Worm (Caenorhabditis elegans): Measurements from ENCODE around the gene Y17G9B.11.
A peak's percentile ranks its signal among the peaks of the same experiment; 100 is the strongest.

Gene Y17G9B.11

ce11 chrIV:4737258-4737657 lies 19.1 kb upstream of the Y17G9B.11 start, which contains the start of gene fbxb-78:
fbxb-78 (plus strand) TSS chrIV:4737558.
- TF ChIP-seq madf-10 (tag; optimal IDR thresholded peaks at IDR 0.05) (no peak), sptf-2 (GFP tag; optimal IDR thresholded peaks at IDR 0.05) (no peak), Y56A3A.18 (GFP tag; IDR thresholded peaks at IDR 0.05) (no peak), ztf-26 (tag; optimal IDR thresholded peaks at IDR 0.05) (no peak), lin-35 (GFP tag; optimal IDR thresholded peaks at IDR 0.05) (no peak), ztf-3 (GFP tag; optimal IDR thresholded peaks at IDR 0.05) (no peak), him-1 (tag; optimal IDR thresholded peaks at IDR 0.05) (no peak), sdz-38 (tag; optimal IDR thresholded peaks at IDR 0.05) (no peak), F57C9.4 (tag; optimal IDR thresholded peaks at IDR 0.05) (no peak)

- TF ChIP-seq madf-8 (GFP tag; conservative IDR thresholded peaks at IDR 0.05) = no peak
- TF ChIP-seq Y53F4B.3 (GFP tag; IDR thresholded peaks at IDR 0.05) = no peak
- no peak for TF ChIP-seq madf-10 (tag; optimal IDR thresholded peaks at IDR 0.05)
- no peak for TF ChIP-seq F39B2.1 (GFP tag; IDR thresholded peaks at IDR 0.05)
- TF ChIP-seq nfya-1 (tag; optimal IDR thresholded peaks at IDR 0.05; ENCODE audit: borderline replicate concordance, insufficient read depth) = no peak
Observed at ce11 chrIV:4742480-4742879, 13.9 kb upstream of the Y17G9B.11 start.

ce11 chrIV:4744167-4744566 lies 12.2 kb upstream of the Y17G9B.11 start, which contains the start of gene hoe-1:
hoe-1 (minus strand) TSS chrIV:4744267.
- TF ChIP-seq lin-26 (GFP tag; IDR thresholded peaks at IDR 0.05) (0 out of 2 replicates have a peak, but pooled peaks have one; percentile 48), mcd-1 (GFP tag; IDR thresholded peaks at IDR 0.05) (no peak), Y53G8AR.9 (GFP tag; conservative IDR thresholded peaks at IDR 0.05) (0 out of 2 replicates have a peak, but pooled peaks have one; percentile 64), hsf-1 (GFP tag; IDR thresholded peaks at IDR 0.05) (0 out of 2 replicates have a peak, but pooled peaks have one; percentile 34), ekl-4 (GFP tag; IDR thresholded peaks at IDR 0.05) (no peak), snpc-4 (GFP tag; optimal IDR thresholded peaks at IDR 0.05) (no peak), snpc-4 (tag; optimal IDR thresholded peaks at IDR 0.05) (peak in 1 of 4 experiments; percentile 42), dpl-1 (GFP tag; optimal IDR thresholded peaks at IDR 0.05) (no peak), attf-6 (GFP tag; IDR thresholded peaks at IDR 0.05) (peak; percentile 8; the same call in 1 of the 2 replicates), ceh-100 (GFP tag; IDR thresholded peaks at IDR 0.05) (0 out of 2 replicates have a peak, but pooled peaks have one; percentile 32), snpc-3.4 (tag; optimal IDR thresholded peaks at IDR 0.05) (peak; percentile 50), madf-6 (GFP tag; IDR thresholded peaks at IDR 0.05) (0 out of 2 replicates have a peak, but pooled peaks have one; percentile 10), nhr-120 (GFP tag; IDR thresholded peaks at IDR 0.05) (no peak), gei-17 (GFP tag; optimal IDR thresholded peaks at IDR 0.05) (no peak), F49E8.2 (tag; optimal IDR thresholded peaks at IDR 0.05; ENCODE audit: insufficient read depth) (peak; percentile 26), ztf-18 (tag; optimal IDR thresholded peaks at IDR 0.05) (peak; percentile 70)

ce11 chrIV:4745422-4745821 lies 11.0 kb upstream of the Y17G9B.11 start, which contains the start of gene timm-17B.1:
timm-17B.1 (minus strand) TSS chrIV:4745492.
- TF ChIP-seq lin-26 (GFP tag; IDR thresholded peaks at IDR 0.05) (no peak), ccch-3 (GFP tag; optimal IDR thresholded peaks at IDR 0.05) (no peak), akir-1 (GFP tag; optimal IDR thresholded peaks at IDR 0.05) (no peak), attf-3 (GFP tag; conservative IDR thresholded peaks at IDR 0.05) (no peak), hmg-1.2 (GFP tag; IDR thresholded peaks at IDR 0.05) (peak; percentile 41), ets-4 (GFP tag; optimal IDR thresholded peaks at IDR 0.05) (no peak), rpc-1 (optimal IDR thresholded peaks at IDR 0.05) (no peak), rpc-1 (tag; optimal IDR thresholded peaks at IDR 0.05) (no peak), rec-8 (tag; optimal IDR thresholded peaks at IDR 0.05) (no peak), Y53F4B.3 (GFP tag; IDR thresholded peaks at IDR 0.05) (no peak), D2030.7 (GFP tag; IDR thresholded peaks at IDR 0.05) (no peak), sea-2 (GFP tag; IDR thresholded peaks at IDR 0.05) (no peak), pha-4 (tag; optimal IDR thresholded peaks at IDR 0.05) (no peak), madf-10 (tag; optimal IDR thresholded peaks at IDR 0.05) (no peak), B0035.1 (tag; optimal IDR thresholded peaks at IDR 0.05) (no peak), nfyb-1 (GFP tag; IDR thresholded peaks at IDR 0.05) (0 out of 2 replicates have a peak, but pooled peaks have one; percentile 68), pbrm-1 (GFP tag; IDR thresholded peaks at IDR 0.05) (peak; percentile 58; the same call in 1 of the 2 replicates), ceh-40 (GFP tag; IDR thresholded peaks at IDR 0.05) (no peak), ceh-91 (GFP tag; IDR thresholded peaks at IDR 0.05) (no peak), F57C9.4 (tag; optimal IDR thresholded peaks at IDR 0.05) (no peak)
